Fruit fly (Drosophila melanogaster) whole organism, embryonic: Measurements from ENCODE around the gene CG16749.
A peak's percentile ranks its signal among the peaks of the same experiment; 100 is the strongest.

Experiments used
- Atf6 ChIP-seq: fragments of 200-800 bp; sonication (Bioruptor generic); IDR thresholded peaks from 2 replicates; pipeline ENCODE4 v1.3.6; 2022; ENCODE audit warnings: missing biosample characterization, missing genetic modification characterization
- CG17328 ChIP-seq: fragments of 200-800 bp; sonication (Bioruptor generic); IDR thresholded peaks from 2 replicates; pipeline ENCODE4 v1.3.6; 2022; ENCODE audit warnings: missing biosample characterization, missing genetic modification characterization
- CG17359 ChIP-seq: fragments of 200-800 bp; sonication (Bioruptor generic); optimal IDR thresholded peaks from 3 replicates; lab custom pipeline; 2018; ENCODE audit warnings: missing biosample characterization, mild to moderate bottlenecking, missing genetic modification characterization, moderate library complexity
- CG17385 ChIP-seq: fragments of 200-800 bp; sonication (Bioruptor generic); optimal IDR thresholded peaks from 3 replicates; lab custom pipeline; 2018; ENCODE audit warnings: missing biosample characterization, mild to moderate bottlenecking, missing genetic modification characterization
- CG18599 ChIP-seq: fragments of 200-800 bp; sonication (Bioruptor generic); optimal IDR thresholded peaks from 3 replicates; lab custom pipeline; 2017; ENCODE audit warnings: missing biosample characterization, missing genetic modification characterization, mild to moderate bottlenecking, moderate library complexity, missing genetic modification reagents
- CG18764 ChIP-seq: fragments of 200-800 bp; sonication (Bioruptor generic); optimal IDR thresholded peaks from 3 replicates; lab custom pipeline; 2016; ENCODE audit warnings: missing biosample characterization, missing genetic modification characterization
- CG2129 ChIP-seq: fragments of 200-800 bp; sonication (Bioruptor generic); IDR thresholded peaks from 2 replicates; pipeline ENCODE4 v1.3.6; 2022; ENCODE audit warnings: missing biosample characterization, missing genetic modification characterization; ENCODE audit not compliant: partially characterized antibody
- CG2889 ChIP-seq: fragments of 200-800 bp; sonication (Bioruptor generic); IDR thresholded peaks from 3 replicates; pipeline ENCODE4 v1.3.6; 2022; ENCODE audit warnings: missing biosample characterization, missing genetic modification characterization
- CG3281 ChIP-seq: fragments of 200-800 bp; sonication (Bioruptor generic); optimal IDR thresholded peaks from 3 replicates; lab custom pipeline; 2017; ENCODE audit warnings: missing biosample characterization, mild to moderate bottlenecking, missing genetic modification characterization
- CG4617 ChIP-seq: fragments of 200-800 bp; sonication (Bioruptor generic); optimal IDR thresholded peaks from 3 replicates; lab custom pipeline; 2016; ENCODE audit warnings: missing biosample characterization, missing genetic modification characterization, borderline replicate concordance
- CG6254 ChIP-seq: fragments of 200-800 bp; sonication (Bioruptor generic); optimal IDR thresholded peaks from 3 replicates; lab custom pipeline; 2017; ENCODE audit warnings: mild to moderate bottlenecking, missing biosample characterization, missing genetic modification reagents, missing genetic modification characterization
- CG6813 ChIP-seq: fragments of 200-800 bp; sonication (Bioruptor generic); optimal IDR thresholded peaks from 2 replicates; lab custom pipeline; 2017; ENCODE audit warnings: missing biosample characterization, missing genetic modification characterization, mild to moderate bottlenecking, moderate library complexity, missing genetic modification reagents
- CG7271 ChIP-seq: fragments of 200-800 bp; sonication (Bioruptor generic); optimal IDR thresholded peaks from 2 replicates; lab custom pipeline; 2018; ENCODE audit warnings: missing biosample characterization, mild to moderate bottlenecking, missing genetic modification characterization, moderate library complexity
- CG7372 ChIP-seq: fragments of 200-800 bp; sonication (Bioruptor generic); IDR thresholded peaks from 2 replicates; pipeline ENCODE4 v1.3.6; 2022; ENCODE audit warnings: missing biosample characterization, missing genetic modification characterization
- CG7745 ChIP-seq: fragments of 200-800 bp; sonication (Bioruptor generic); optimal IDR thresholded peaks from 2 replicates; lab custom pipeline; 2018; ENCODE audit warnings: missing biosample characterization, mild to moderate bottlenecking, missing genetic modification characterization, moderate library complexity
- CG7963 ChIP-seq: fragments of 200-800 bp; sonication (Bioruptor generic); IDR thresholded peaks from 3 replicates; pipeline ENCODE4 v1.3.6; 2022; ENCODE audit warnings: missing biosample characterization, missing genetic modification characterization; ENCODE audit not compliant: partially characterized antibody
- CG9727 ChIP-seq: fragments of 200-800 bp; sonication (Bioruptor generic); optimal IDR thresholded peaks from 3 replicates; lab custom pipeline; 2017; ENCODE audit warnings: missing biosample characterization, mild to moderate bottlenecking, missing genetic modification characterization
- CG9876 ChIP-seq: fragments of 200-800 bp; sonication (Bioruptor generic); optimal IDR thresholded peaks from 2 replicates; lab custom pipeline; 2016; ENCODE audit warnings: missing biosample characterization, missing genetic modification characterization
- Dek ChIP-seq: fragments of 200-800 bp; sonication (Bioruptor generic); optimal IDR thresholded peaks from 3 replicates; lab custom pipeline; 2019; ENCODE audit warnings: missing biosample characterization, mild to moderate bottlenecking, missing genetic modification characterization, moderate library complexity
- H2.0 ChIP-seq: fragments of 200-800 bp; sonication (Bioruptor generic); IDR thresholded peaks from 2 replicates; pipeline ENCODE4 v1.3.6; 2022; ENCODE audit warnings: missing biosample characterization, missing genetic modification characterization
- Hand ChIP-seq: fragments of 200-800 bp; sonication (Bioruptor generic); optimal IDR thresholded peaks from 2 replicates; lab custom pipeline; 2017; ENCODE audit warnings: mild to moderate bottlenecking, missing biosample characterization, missing genetic modification reagents, missing genetic modification characterization
- Hr3 ChIP-seq: fragments of 200-800 bp; sonication (Bioruptor generic); optimal IDR thresholded peaks from 3 replicates; lab custom pipeline; 2016; ENCODE audit warnings: missing biosample characterization, missing genetic modification characterization
- Hr39 ChIP-seq: fragments of >200 bp; optimal IDR thresholded peaks from 2 replicates; lab custom pipeline; 2017
- MBD-R2 ChIP-seq: fragments of 200-800 bp; sonication (Bioruptor generic); IDR thresholded peaks from 2 replicates; pipeline ENCODE4 v1.3.6; 2022; ENCODE audit warnings: missing biosample characterization, missing genetic modification characterization
- Myb ChIP-seq: fragments of 200-800 bp; sonication (Bioruptor generic); optimal IDR thresholded peaks from 2 replicates; lab custom pipeline; 2016; ENCODE audit warnings: missing biosample characterization, missing genetic modification characterization
- Scr ChIP-seq: fragments of 200-800 bp; sonication (Bioruptor generic); IDR thresholded peaks from 2 replicates; pipeline ENCODE4 v1.3.6; 2022; ENCODE audit warnings: missing biosample characterization, missing genetic modification characterization; ENCODE audit not compliant: partially characterized antibody
- Xbp1 ChIP-seq: fragments of 200-800 bp; sonication (Bioruptor generic); optimal IDR thresholded peaks from 3 replicates; lab custom pipeline; 2016; ENCODE audit warnings: missing biosample characterization, mild to moderate bottlenecking, missing genetic modification characterization
- Xrp1 ChIP-seq: fragments of 200-800 bp; sonication (Bioruptor generic); IDR thresholded peaks from 2 replicates; pipeline ENCODE4 v1.3.6; 2022; ENCODE audit warnings: missing biosample characterization, missing genetic modification characterization
- amos ChIP-seq: fragments of 200-800 bp; sonication (Bioruptor generic); IDR thresholded peaks from 2 replicates; pipeline ENCODE4 v1.3.6; 2022; ENCODE audit warnings: missing biosample characterization, missing genetic modification characterization; ENCODE audit not compliant: partially characterized antibody
- cas ChIP-seq: fragments of 200-800 bp; sonication (Bioruptor generic); IDR thresholded peaks from 2 replicates; pipeline ENCODE4 v1.3.6; 2022; ENCODE audit warnings: missing biosample characterization, missing genetic modification characterization
- corto ChIP-seq: fragments of 200-800 bp; sonication (Bioruptor generic); optimal IDR thresholded peaks from 2 replicates; lab custom pipeline; 2016; ENCODE audit warnings: missing biosample characterization, mild to moderate bottlenecking, missing genetic modification characterization, moderate library complexity
- dm ChIP-seq: fragments of 200-800 bp; sonication (Bioruptor generic); optimal IDR thresholded peaks from 3 replicates; lab custom pipeline; 2016; ENCODE audit warnings: missing biosample characterization, missing genetic modification characterization
- dysf ChIP-seq: fragments of 200-800 bp; sonication (Bioruptor generic); IDR thresholded peaks from 3 replicates; pipeline ENCODE4 v1.3.6; 2022; ENCODE audit warnings: missing biosample characterization, missing genetic modification characterization
- fd96Cb ChIP-seq: fragments of 200-800 bp; sonication (Bioruptor generic); optimal IDR thresholded peaks from 2 replicates; lab custom pipeline; 2018; ENCODE audit warnings: missing biosample characterization, mild to moderate bottlenecking, missing genetic modification characterization, moderate library complexity
- hth ChIP-seq: fragments of >200 bp; optimal IDR thresholded peaks from 2 replicates; lab custom pipeline; 2017; ENCODE audit warnings: inconsistent platforms
- jigr1 ChIP-seq: fragments of 200-800 bp; sonication (Bioruptor generic); IDR thresholded peaks from 3 replicates; pipeline ENCODE4 v1.3.6; 2022; ENCODE audit warnings: missing biosample characterization, missing genetic modification characterization
- lola ChIP-seq, 3 experiments: fragments of >200 bp in 2 of 3; fragments of 200-800 bp in 1 of 3; sonication (Bioruptor generic) in 1 of 3; optimal IDR thresholded peaks; 2 replicates each; lab custom pipeline; 2017 to 2019; ENCODE audit warnings: missing biosample characterization in 3 of 3, missing genetic modification characterization in 3 of 3, mild to moderate bottlenecking in 1 of 3, moderate library complexity in 1 of 3
- ranshi ChIP-seq: fragments of 200-800 bp; sonication (Bioruptor generic); IDR thresholded peaks from 2 replicates; pipeline ENCODE4 v1.3.6; 2022; ENCODE audit warnings: missing biosample characterization, missing genetic modification characterization
- repo ChIP-seq: fragments of 200-800 bp; sonication (Bioruptor generic); optimal IDR thresholded peaks from 2 replicates; lab custom pipeline; 2016; ENCODE audit warnings: missing biosample characterization, missing genetic modification characterization
- schlank ChIP-seq: fragments of 200-800 bp; sonication (Bioruptor generic); optimal IDR thresholded peaks from 2 replicates; lab custom pipeline; 2018; ENCODE audit warnings: missing biosample characterization, mild to moderate bottlenecking, missing genetic modification characterization
- slp2 ChIP-seq: fragments of 200-800 bp; sonication (Bioruptor generic); optimal IDR thresholded peaks from 2 replicates; lab custom pipeline; 2016; ENCODE audit warnings: missing biosample characterization, missing genetic modification characterization
- sqz ChIP-seq: fragments of 200-800 bp; sonication (Bioruptor generic); optimal IDR thresholded peaks from 3 replicates; lab custom pipeline; 2018; ENCODE audit warnings: missing biosample characterization, mild to moderate bottlenecking, missing genetic modification characterization
- vfl ChIP-seq: fragments of 200-800 bp; sonication (Bioruptor generic); optimal IDR thresholded peaks from 2 replicates; lab custom pipeline; 2016; ENCODE audit warnings: missing biosample characterization, missing genetic modification characterization
- vvl ChIP-seq: fragments of 200-800 bp; sonication (Bioruptor generic); IDR thresholded peaks from 2 replicates; pipeline ENCODE4 v1.3.6; 2022; ENCODE audit warnings: missing biosample characterization, missing genetic modification characterization
- zfh2 ChIP-seq: fragments of 200-800 bp; sonication (Bioruptor generic); optimal IDR thresholded peaks from 2 replicates; lab custom pipeline; 2016; ENCODE audit warnings: missing biosample characterization, missing genetic modification characterization

The CG16749 gene

dm6 chr3R:9349267-9349820 lies 17.7 kb upstream of the CG16749 start (continued):
- TF ChIP-seq lola (GFP tag; optimal IDR thresholded peaks at IDR 0.05; lab: Kevin White, UChicago), result peak in 1 of 3 experiments; percentile 0
- no peak for TF ChIP-seq Hand
- TF ChIP-seq vfl (GFP tag; lab: Kevin White, UChicago), result no peak
- TF ChIP-seq sqz, result peak; percentile 28
- TF ChIP-seq Xbp1 (GFP tag; lab: Kevin White, UChicago), result no peak
- TF ChIP-seq CG7963, result no peak
- peak; percentile 9 for TF ChIP-seq CG9727
- no peak for TF ChIP-seq zfh2 (GFP tag; lab: Kevin White, UChicago)
- TF ChIP-seq CG17385 (GFP tag; lab: Kevin White, UChicago), result no peak
- no peak for TF ChIP-seq vvl (GFP tag; lab: Robert Waterston, UW)
- no peak for TF ChIP-seq CG18599 (GFP tag; lab: Kevin White, UChicago)
- TF ChIP-seq Dek (tag; lab: Kevin White, UChicago), result no peak
- TF ChIP-seq cas (GFP tag; lab: Robert Waterston, UW), result no peak
- TF ChIP-seq MBD-R2 (GFP tag; lab: Robert Waterston, UW), result no peak
- no peak for TF ChIP-seq CG3281 (GFP tag; lab: Kevin White, UChicago)
- no peak for TF ChIP-seq dysf (GFP tag; lab: Robert Waterston, UW)
- TF ChIP-seq Atf6 (GFP tag; lab: Robert Waterston, UW), result no peak
- TF ChIP-seq amos (GFP tag; lab: Robert Waterston, UW), result no peak
- TF ChIP-seq CG17359 (tag; lab: Kevin White, UChicago), result no peak
- no peak for TF ChIP-seq hth
- TF ChIP-seq CG7271 (tag; lab: Kevin White, UChicago), result no peak
- no peak for TF ChIP-seq CG6813 (GFP tag; lab: Kevin White, UChicago)
- TF ChIP-seq Xrp1, result peak; percentile 21; the same call in 1 of the 2 replicates
- TF ChIP-seq CG17328 (GFP tag; lab: Robert Waterston, UW), result no peak
- TF ChIP-seq CG2889, result no peak
- TF ChIP-seq corto (GFP tag; lab: Kevin White, UChicago), result no peak
- no peak for TF ChIP-seq repo (GFP tag; lab: Kevin White, UChicago)
- TF ChIP-seq slp2, result no peak
- no peak for TF ChIP-seq CG18764
- TF ChIP-seq Myb (GFP tag; lab: Kevin White, UChicago), result no peak
- TF ChIP-seq H2.0 (GFP tag; lab: Robert Waterston, UW), result no peak
- TF ChIP-seq ranshi (GFP tag; lab: Robert Waterston, UW), result no peak
- no peak for TF ChIP-seq fd96Cb
- TF ChIP-seq CG2129 (GFP tag; lab: Robert Waterston, UW), result no peak
- TF ChIP-seq Hr39, result no peak
- TF ChIP-seq CG7745 (tag; lab: Kevin White, UChicago), result no peak
- TF ChIP-seq CG6254, result no peak
- no peak for TF ChIP-seq CG4617 (GFP tag; lab: Kevin White, UChicago)
- no peak for TF ChIP-seq Hr3 (GFP tag; lab: Kevin White, UChicago)
- no peak for TF ChIP-seq schlank (tag; lab: Kevin White, UChicago)
- TF ChIP-seq Scr (GFP tag; lab: Robert Waterston, UW), result no peak
- no peak for TF ChIP-seq dm (GFP tag; lab: Kevin White, UChicago)
- no peak for TF ChIP-seq CG7372 (GFP tag; lab: Robert Waterston, UW)
- no peak for TF ChIP-seq CG9876
- no peak for TF ChIP-seq jigr1 (GFP tag; lab: Robert Waterston, UW)
